Fruit fly (Drosophila melanogaster) whole organism: Measurements from ENCODE around the gene CG15279.

ENCODE experiments used
- CG8478 ChIP-seq: fragments of >200 bp; optimal IDR thresholded peaks from 2 replicates; lab custom pipeline; 2018; ENCODE audit warnings: inconsistent platforms
- EcR ChIP-seq, 2 experiments: fragments of >200 bp; optimal IDR thresholded peaks; 2 replicates each; lab custom pipeline; 2017; ENCODE audit warnings: missing biosample characterization in 2 of 2, missing genetic modification characterization in 2 of 2, missing genetic modification reagents in 2 of 2
- pan ChIP-seq: fragments of >200 bp; optimal IDR thresholded peaks from 2 replicates; lab custom pipeline; 2017
- psq ChIP-seq: fragments of >200 bp; optimal IDR thresholded peaks from 2 replicates; lab custom pipeline; 2017
- usp ChIP-seq: fragments of >200 bp; optimal IDR thresholded peaks from 2 replicates; lab custom pipeline; 2017; ENCODE audit warnings: missing biosample characterization, missing genetic modification characterization, mixed read lengths

DNA sequence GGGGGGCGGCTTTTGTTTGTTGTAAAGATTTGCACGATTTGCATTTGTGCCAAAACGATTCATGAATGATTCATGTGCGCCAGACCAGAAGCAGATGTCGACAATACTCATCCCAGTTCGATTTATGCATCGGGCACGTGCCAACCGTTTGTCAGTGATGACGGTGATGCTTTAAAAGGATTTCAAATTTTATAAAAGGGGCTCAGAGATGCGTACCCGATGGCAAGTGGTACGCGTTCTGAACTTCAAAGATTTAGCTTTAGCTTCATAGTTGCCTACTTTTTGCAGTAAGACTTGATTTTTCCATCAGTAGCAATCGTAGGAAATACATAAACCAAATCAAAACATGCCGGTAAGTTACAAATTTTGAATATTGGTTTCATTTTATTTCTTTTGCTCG, 41.1 kb downstream of the CG15279 start, which contains the start of gene CG33309:
- TF ChIP-seq pan (lab: Kevin White, UChicago) (no peak), EcR (GFP tag; optimal IDR thresholded peaks at IDR 0.05; lab: Kevin White, UChicago) (no peak), psq (lab: Kevin White, UChicago) (no peak), CG8478 (lab: Kevin White, UChicago) (no peak), usp (no peak)
